Worm (Caenorhabditis elegans): ENCODE measurements around the gene Y75B8A.31.

DNA sequence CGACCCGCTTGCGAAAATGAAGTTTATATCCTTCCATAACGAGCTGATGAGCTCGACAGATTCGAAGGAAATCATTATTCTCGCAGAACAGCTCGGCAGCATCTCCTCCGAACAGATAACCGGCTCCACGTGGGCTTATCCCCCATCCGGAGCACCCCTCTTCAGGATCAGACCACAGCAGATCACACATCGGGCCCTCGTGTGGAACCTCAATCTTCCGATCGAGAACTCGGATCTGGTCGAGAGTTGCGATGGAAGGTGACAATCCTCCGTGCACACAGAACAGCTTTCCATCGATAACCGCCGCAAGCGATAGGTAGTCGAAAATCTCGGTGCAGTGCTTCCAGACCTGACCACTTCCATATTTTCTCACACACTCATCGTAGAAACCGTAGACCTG lies 24.2 kb downstream of the Y75B8A.31 start:
- TF ChIP-seq nhr-77 (tag; optimal IDR thresholded peaks at IDR 0.05) (no peak), elt-3 (tag; optimal IDR thresholded peaks at IDR 0.05) (no peak), snpc-4 (tag; optimal IDR thresholded peaks at IDR 0.05) (no peak), fos-1 (tag; optimal IDR thresholded peaks at IDR 0.05) (no peak), ceh-8 (GFP tag; optimal IDR thresholded peaks at IDR 0.05) (no peak), lin-39 (tag; optimal IDR thresholded peaks at IDR 0.05) (no peak), nhr-11 (tag; optimal IDR thresholded peaks at IDR 0.05) (no peak), skn-1 (tag; optimal IDR thresholded peaks at IDR 0.05) (no peak), aha-1 (tag; optimal IDR thresholded peaks at IDR 0.05) (no peak), ceh-82 (tag; optimal IDR thresholded peaks at IDR 0.05) (no peak)
